Fruit fly (Drosophila melanogaster): ENCODE measurements around the gene CG42779.

The CG42779 gene

DNA sequence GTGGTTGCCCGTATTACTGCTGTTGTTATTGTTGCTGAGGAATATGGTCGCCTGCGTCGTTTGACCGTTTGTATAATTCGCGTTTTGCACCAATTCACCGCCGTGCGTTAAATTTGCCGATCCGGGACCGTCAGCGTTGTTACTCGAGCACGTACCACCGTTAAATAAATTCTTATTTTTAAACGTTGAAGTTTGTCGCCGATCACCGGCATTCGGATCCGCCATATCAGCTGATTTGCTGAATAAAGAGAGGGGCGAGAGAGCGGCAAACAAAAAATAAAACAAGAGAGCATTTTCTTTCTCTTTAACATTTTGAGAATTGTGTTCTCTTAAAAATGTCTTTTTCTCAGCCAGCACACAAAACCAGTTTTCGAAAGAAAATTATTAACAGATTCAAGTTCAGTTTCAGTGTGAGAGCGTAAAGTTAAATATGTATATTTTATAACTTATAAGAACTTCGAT lies 2.4 kb upstream of the CG42779 start (continued):
- TF ChIP-seq seq (GFP tag; IDR thresholded peaks at IDR 0.05) (no peak), CG3838 (GFP tag; optimal IDR thresholded peaks at IDR 0.05) (no peak), hb (GFP tag; IDR thresholded peaks at IDR 0.05; ENCODE audit: partially characterized antibody) (no peak), CG17568 (GFP tag; optimal IDR thresholded peaks at IDR 0.05) (no peak), exex (tag; optimal IDR thresholded peaks at IDR 0.05) (no peak), CG10462 (GFP tag; optimal IDR thresholded peaks at IDR 0.05) (no peak), Fer1 (GFP tag; optimal IDR thresholded peaks at IDR 0.05) (no peak), CG4282 (GFP tag; optimal IDR thresholded peaks at IDR 0.05) (no peak), ase (GFP tag; IDR thresholded peaks at IDR 0.05) (no peak), tup (GFP tag; optimal IDR thresholded peaks at IDR 0.05) (no peak), aop (GFP tag; IDR thresholded peaks at IDR 0.05) (no peak), inv (GFP tag; IDR thresholded peaks at IDR 0.05; ENCODE audit: partially characterized antibody) (peak; percentile 39; the same call in 1 of the 2 replicates), MTF-1 (GFP tag; optimal IDR thresholded peaks at IDR 0.05; ENCODE audit: borderline replicate concordance) (no peak), insv (GFP tag; optimal IDR thresholded peaks at IDR 0.05) (no peak), dmrt11E (tag; optimal IDR thresholded peaks at IDR 0.05) (no peak), Dip3 (GFP tag; optimal IDR thresholded peaks at IDR 0.05) (no peak), CG13296 (GFP tag; optimal IDR thresholded peaks at IDR 0.05) (peak; percentile 18), Dip2 (GFP tag; IDR thresholded peaks at IDR 0.05) (no peak), CG14667 (GFP tag; IDR thresholded peaks at IDR 0.05) (no peak), dimm (GFP tag; IDR thresholded peaks at IDR 0.05) (no peak), gce (GFP tag; IDR thresholded peaks at IDR 0.05) (0 out of 3 replicates have a peak, but pooled peaks have one; percentile 27), tap (tag; optimal IDR thresholded peaks at IDR 0.05) (no peak), Sox100B (GFP tag; optimal IDR thresholded peaks at IDR 0.05) (no peak), wdn (GFP tag; IDR thresholded peaks at IDR 0.05) (0 out of 2 replicates have a peak, but pooled peaks have one; percentile 32), Mad (GFP tag; optimal IDR thresholded peaks at IDR 0.05) (no peak), CG13775 (GFP tag; optimal IDR thresholded peaks at IDR 0.05) (no peak), nmo (GFP tag; optimal IDR thresholded peaks at IDR 0.05) (no peak), al (GFP tag; IDR thresholded peaks at IDR 0.05) (no peak), eve (GFP tag; optimal IDR thresholded peaks at IDR 0.05) (no peak), CG9437 (GFP tag; optimal IDR thresholded peaks at IDR 0.05) (no peak), CG15269 (tag; optimal IDR thresholded peaks at IDR 0.05) (no peak), hkb (optimal IDR thresholded peaks at IDR 0.05) (no peak), hkb (GFP tag; IDR thresholded peaks at IDR 0.05) (no peak), Xbp1 (GFP tag; optimal IDR thresholded peaks at IDR 0.05) (no peak), ewg (GFP tag; optimal IDR thresholded peaks at IDR 0.05) (no peak), B-H2 (GFP tag; optimal IDR thresholded peaks at IDR 0.05) (no peak), CG30020 (tag; optimal IDR thresholded peaks at IDR 0.05) (no peak), CG2889 (GFP tag; IDR thresholded peaks at IDR 0.05) (no peak), sd (tag; optimal IDR thresholded peaks at IDR 0.05) (peak; percentile 21), br (optimal IDR thresholded peaks at IDR 0.05) (no peak), CG7745 (tag; optimal IDR thresholded peaks at IDR 0.05) (peak; percentile 35), CG6683 (GFP tag; optimal IDR thresholded peaks at IDR 0.05) (no peak), cwo (GFP tag; optimal IDR thresholded peaks at IDR 0.05) (no peak), CG7271 (tag; optimal IDR thresholded peaks at IDR 0.05) (no peak), fd102C (GFP tag; optimal IDR thresholded peaks at IDR 0.05) (no peak), CG4854 (GFP tag; optimal IDR thresholded peaks at IDR 0.05) (no peak), croc (GFP tag; conservative IDR thresholded peaks at IDR 0.05) (no peak), CG3726 (GFP tag; IDR thresholded peaks at IDR 0.05) (no peak), CG11456 (GFP tag; IDR thresholded peaks at IDR 0.05) (no peak), wek (GFP tag; optimal IDR thresholded peaks at IDR 0.05) (no peak), CG16863 (GFP tag; optimal IDR thresholded peaks at IDR 0.05) (no peak), pb (GFP tag; optimal IDR thresholded peaks at IDR 0.05) (no peak)

All from whole organism, embryonic.